Worm (Caenorhabditis elegans) whole organism, late embryonic: ENCODE measurements around the gene lgc-28.
"Not testable (repeated sequence)": the region's sequence is repeated elsewhere in the genome, so short reads cannot be mapped to it uniquely, and the experiment has no call there.

Experiments used
- F13H6.1 ChIP-seq: sonication (generic microtip); optimal IDR thresholded peaks from 2 replicates; lab custom pipeline; 2016; ENCODE audit warnings: missing genetic modification characterization, missing compliant biosample characterization
- K02D7.2 ChIP-seq: sonication (generic microtip); optimal IDR thresholded peaks from 2 replicates; lab custom pipeline; 2017; ENCODE audit warnings: mild to moderate bottlenecking, missing genetic modification characterization, missing compliant biosample characterization
- ahr-1 ChIP-seq: sonication (generic microtip); optimal IDR thresholded peaks from 2 replicates; lab custom pipeline; 2016; ENCODE audit warnings: missing genetic modification characterization, missing compliant biosample characterization
- ceh-14 ChIP-seq: sonication (generic microtip); optimal IDR thresholded peaks from 2 replicates; lab custom pipeline; 2016; ENCODE audit warnings: missing genotype, missing genetic modification characterization, missing compliant biosample characterization
- ceh-18 ChIP-seq: sonication (generic microtip); optimal IDR thresholded peaks from 2 replicates; lab custom pipeline; 2016; ENCODE audit warnings: missing genetic modification characterization, missing compliant biosample characterization
- ceh-2 ChIP-seq: sonication (generic microtip); optimal IDR thresholded peaks from 2 replicates; lab custom pipeline; 2016; ENCODE audit warnings: missing genotype, missing genetic modification characterization, missing compliant biosample characterization
- ceh-24 ChIP-seq: sonication (generic microtip); optimal IDR thresholded peaks from 2 replicates; lab custom pipeline; 2016; ENCODE audit warnings: mild to moderate bottlenecking, missing genetic modification characterization, missing compliant biosample characterization
- ceh-31 ChIP-seq: sonication (generic microtip); optimal IDR thresholded peaks from 2 replicates; lab custom pipeline; 2016; ENCODE audit warnings: missing genetic modification characterization, missing compliant biosample characterization
- ceh-34 ChIP-seq: sonication (generic microtip); optimal IDR thresholded peaks from 2 replicates; lab custom pipeline; 2016; ENCODE audit warnings: mild to moderate bottlenecking, missing genetic modification characterization, missing compliant biosample characterization
- ceh-45 ChIP-seq: fragments of 200-800 bp; sonication (Bioruptor generic); IDR thresholded peaks from 2 replicates; pipeline ENCODE4 v1.3.6; 2022; ENCODE audit warnings: missing genetic modification reagents, missing genetic modification characterization, missing compliant biosample characterization
- ceh-48 ChIP-seq: sonication (generic microtip); optimal IDR thresholded peaks from 2 replicates; lab custom pipeline; 2016; ENCODE audit warnings: missing genetic modification characterization, inconsistent platforms, missing compliant biosample characterization
- che-1 ChIP-seq: sonication (generic microtip); optimal IDR thresholded peaks from 2 replicates; lab custom pipeline; 2016; ENCODE audit warnings: mild to moderate bottlenecking, missing genetic modification characterization, missing compliant biosample characterization
- dmd-4 ChIP-seq: sonication (generic microtip); optimal IDR thresholded peaks from 2 replicates; lab custom pipeline; 2016; ENCODE audit warnings: borderline replicate concordance, missing genetic modification characterization, missing compliant biosample characterization
- dve-1 ChIP-seq: sonication (generic microtip); optimal IDR thresholded peaks from 2 replicates; lab custom pipeline; 2017; ENCODE audit warnings: antibody characterized with exemption, mild to moderate bottlenecking, missing genetic modification characterization, missing compliant biosample characterization
- elt-4 ChIP-seq: sonication (generic microtip); optimal IDR thresholded peaks from 2 replicates; lab custom pipeline; 2016; ENCODE audit warnings: missing genetic modification characterization, missing compliant biosample characterization
- eyg-1 ChIP-seq: sonication (generic microtip); optimal IDR thresholded peaks from 2 replicates; lab custom pipeline; 2016; ENCODE audit warnings: missing genotype, missing genetic modification characterization, missing compliant biosample characterization
- fkh-6 ChIP-seq: sonication (generic microtip); optimal IDR thresholded peaks from 2 replicates; lab custom pipeline; 2016; ENCODE audit warnings: missing genetic modification characterization, missing compliant biosample characterization
- hlh-13 ChIP-seq: fragments of 200-800 bp; sonication (Bioruptor generic); optimal IDR thresholded peaks from 2 replicates; lab custom pipeline; 2018; ENCODE audit warnings: mild to moderate bottlenecking, missing genetic modification characterization, missing compliant biosample characterization
- hlh-30 ChIP-seq: sonication (generic microtip); optimal IDR thresholded peaks from 2 replicates; lab custom pipeline; 2017; ENCODE audit warnings: antibody characterized with exemption, missing genetic modification characterization, missing compliant biosample characterization; ENCODE audit not compliant: insufficient read depth
- lim-6 ChIP-seq: sonication (generic microtip); optimal IDR thresholded peaks from 2 replicates; lab custom pipeline; 2016; ENCODE audit warnings: missing genetic modification characterization, missing compliant biosample characterization
- madf-2 ChIP-seq: sonication (generic microtip); optimal IDR thresholded peaks from 2 replicates; lab custom pipeline; 2017; ENCODE audit warnings: missing genetic modification characterization, missing compliant biosample characterization
- mec-3 ChIP-seq: sonication (generic microtip); optimal IDR thresholded peaks from 2 replicates; lab custom pipeline; 2016; ENCODE audit warnings: borderline replicate concordance, missing genetic modification characterization, missing compliant biosample characterization
- pat-9 ChIP-seq: fragments of 200-800 bp; sonication (Bioruptor generic); optimal IDR thresholded peaks from 2 replicates; lab custom pipeline; 2018; ENCODE audit warnings: mild to moderate bottlenecking, missing genetic modification characterization, moderate library complexity, missing compliant biosample characterization
- pax-1 ChIP-seq: fragments of 150-350 bp; optimal IDR thresholded peaks from 2 replicates; lab custom pipeline; 2014; ENCODE audit warnings: missing biosample characterization, missing genetic modification characterization
- pha-2 ChIP-seq: sonication (generic microtip); optimal IDR thresholded peaks from 2 replicates; lab custom pipeline; 2017; ENCODE audit warnings: mild to moderate bottlenecking, missing genetic modification characterization, missing compliant biosample characterization
- pha-4 ChIP-seq: fragments of 150-350 bp; optimal IDR thresholded peaks from 2 replicates; lab custom pipeline; 2018; ENCODE audit warnings: missing biosample characterization, missing genetic modification reagents, missing genetic modification characterization
- pros-1 ChIP-seq: fragments of 150-350 bp; optimal IDR thresholded peaks from 2 replicates; lab custom pipeline; 2014; ENCODE audit warnings: missing biosample characterization, missing genetic modification reagents, missing genetic modification characterization
- ref-2 ChIP-seq: sonication (generic microtip); optimal IDR thresholded peaks from 2 replicates; lab custom pipeline; 2016; ENCODE audit warnings: missing genetic modification characterization, missing compliant biosample characterization
- sdc-2 ChIP-seq: sonication (generic microtip); optimal IDR thresholded peaks from 2 replicates; lab custom pipeline; 2016; ENCODE audit warnings: missing genotype, missing genetic modification characterization, missing compliant biosample characterization
- sox-4 ChIP-seq: sonication (generic microtip); optimal IDR thresholded peaks from 2 replicates; lab custom pipeline; 2017; ENCODE audit warnings: mild to moderate bottlenecking, missing genetic modification characterization, inconsistent platforms, missing compliant biosample characterization
- tbx-2 ChIP-seq: sonication (generic microtip); optimal IDR thresholded peaks from 2 replicates; lab custom pipeline; 2016; ENCODE audit warnings: missing genetic modification characterization, missing compliant biosample characterization
- tbx-7 ChIP-seq: sonication (generic microtip); optimal IDR thresholded peaks from 2 replicates; lab custom pipeline; 2016; ENCODE audit warnings: missing genotype, missing genetic modification characterization, missing compliant biosample characterization
- ttx-3 ChIP-seq: sonication (generic microtip); optimal IDR thresholded peaks from 2 replicates; lab custom pipeline; 2016; ENCODE audit warnings: missing genetic modification reagents, missing genetic modification characterization, missing compliant biosample characterization
- unc-3 ChIP-seq, 2 experiments: fragments of 200-800 bp in 1 of 2; sonication (Bioruptor generic) in 1 of 2; sonication (generic microtip) in 1 of 2; conservative IDR thresholded peaks in 1 of 2; optimal IDR thresholded peaks in 1 of 2; 2 replicates each; pipeline versions ENCODE4 v1.3.6 to Lab custom; 2016 to 2022; ENCODE audit warnings: missing compliant biosample characterization in 2 of 2, missing genetic modification characterization in 2 of 2, missing genetic modification reagents in 1 of 2
- unc-42 ChIP-seq: sonication (generic microtip); optimal IDR thresholded peaks from 2 replicates; lab custom pipeline; 2016; ENCODE audit warnings: missing genotype, missing genetic modification characterization, missing compliant biosample characterization
- zip-5 ChIP-seq: sonication (generic microtip); optimal IDR thresholded peaks from 2 replicates; lab custom pipeline; 2016; ENCODE audit warnings: missing genetic modification characterization, missing compliant biosample characterization

lgc-28 gene

DNA sequence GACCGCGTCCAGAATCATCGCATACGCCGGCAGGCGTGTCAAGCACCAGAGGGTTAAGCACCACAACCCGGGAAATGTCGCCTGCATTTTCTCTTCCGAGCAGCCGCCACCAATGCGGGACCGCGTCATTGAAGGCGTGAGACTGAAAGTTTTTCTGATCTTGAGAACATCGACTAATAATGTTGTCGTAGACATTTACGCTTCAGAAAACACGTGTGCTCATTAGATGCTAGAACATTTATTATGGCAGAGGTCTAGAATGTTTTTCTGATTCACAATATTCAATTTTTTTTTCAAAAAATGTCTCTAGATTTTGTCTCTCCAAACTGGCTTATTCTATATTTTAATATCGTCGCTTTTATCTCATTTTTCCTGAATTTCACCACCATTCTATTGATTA is 31.7 kb downstream of the lgc-28 start, which contains the start of gene sri-47:
Gene sri-47 (plus strand): TSS at position 301 of the 400 bp plus-strand sequence.
- no peak for TF ChIP-seq pha-4 (tag; lab: Kevin White, UChicago)
- no peak for TF ChIP-seq ceh-45 (GFP tag; lab: Robert Waterston, UW)

DNA sequence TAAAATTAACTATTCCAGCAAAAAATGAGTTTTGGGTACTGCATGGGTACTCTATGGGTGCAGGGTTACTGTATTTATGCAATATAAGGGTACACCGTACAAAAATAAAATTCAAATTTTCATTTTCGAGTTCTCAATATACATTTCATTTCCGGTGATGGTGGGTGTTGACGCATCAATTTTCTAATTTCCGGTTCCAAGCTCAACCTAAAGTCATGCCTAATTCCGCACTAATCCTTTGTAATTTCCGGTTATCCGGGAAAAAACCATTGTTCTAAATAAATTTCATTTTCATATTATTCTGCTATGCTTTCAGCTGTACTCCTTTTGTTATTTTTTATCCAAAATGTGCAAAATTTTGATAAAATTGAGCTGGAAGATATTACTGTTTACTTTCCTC is 34.5 kb downstream of the lgc-28 start, which contains the start of gene gcy-21:
Gene gcy-21 (plus strand): TSS at position 301 of the 400 bp plus-strand sequence.
- TF ChIP-seq ceh-48 (tag; lab: Kevin White, UChicago) (no peak), F13H6.1 (tag; lab: Kevin White, UChicago) (no peak), pros-1 (tag; lab: Kevin White, UChicago) (no peak), unc-42 (tag; lab: Kevin White, UChicago) (no peak), fkh-6 (no peak), unc-3 (GFP tag; conservative IDR thresholded peaks at IDR 0.05; lab: Robert Waterston, UW) (no peak), unc-3 (tag; optimal IDR thresholded peaks at IDR 0.05; lab: Kevin White, UChicago) (no peak), K02D7.2 (tag; lab: Kevin White, UChicago) (no peak), ceh-2 (no peak), ceh-34 (tag; lab: Kevin White, UChicago) (no peak), ceh-18 (no peak), lim-6 (tag; lab: Kevin White, UChicago) (no peak), mec-3 (tag; lab: Kevin White, UChicago) (no peak), dmd-4 (tag; lab: Kevin White, UChicago) (no peak)

DNA sequence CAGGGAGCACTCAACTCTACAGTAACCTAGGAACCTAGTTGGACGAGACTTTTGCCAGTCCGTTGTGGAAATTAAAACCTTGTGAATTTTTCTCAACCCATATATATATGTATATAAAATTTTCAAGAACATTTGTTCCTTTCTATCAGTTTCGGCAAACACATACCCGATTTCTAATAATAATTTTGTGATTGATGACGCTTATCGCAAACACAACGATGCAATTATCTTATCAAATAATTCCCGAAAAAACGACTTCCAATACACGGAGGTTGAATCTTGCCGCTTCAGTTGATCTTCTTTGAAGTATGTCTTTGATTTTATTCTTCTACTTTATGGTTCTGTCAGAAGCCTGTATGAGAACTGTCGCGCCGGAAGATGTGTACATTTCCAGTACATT is 40.2 kb downstream of the lgc-28 start, which contains the start of gene F22E5.2:
Gene F22E5.2 (plus strand): TSS at position 301 of the 400 bp plus-strand sequence.
- TF ChIP-seq elt-4; zip-5 (tag; lab: Kevin White, UChicago); unc-3 (GFP tag; conservative IDR thresholded peaks at IDR 0.05; lab: Robert Waterston, UW); unc-3 (tag; optimal IDR thresholded peaks at IDR 0.05; lab: Kevin White, UChicago): not testable (repeated sequence)

DNA sequence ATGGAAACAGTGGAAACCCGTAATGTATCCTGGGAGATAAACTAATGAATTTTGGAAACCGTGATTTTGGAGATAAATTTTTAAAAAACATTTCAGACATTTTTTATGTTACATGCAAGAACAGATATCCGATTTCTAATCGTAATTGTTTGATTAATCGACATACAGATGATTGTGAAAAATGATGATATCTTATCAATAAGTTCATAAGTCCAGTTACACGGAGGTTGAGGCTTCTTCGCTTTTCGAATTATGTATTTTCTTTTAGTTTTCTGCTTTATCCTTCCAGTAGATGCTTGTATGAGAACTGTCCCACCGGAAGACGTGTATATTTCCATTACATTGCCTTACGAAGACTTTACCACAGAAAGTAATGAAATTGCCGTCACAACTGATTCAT is 40.7 kb downstream of the lgc-28 start, which contains the start of gene F22E5.22:
Gene F22E5.22 (plus strand): TSS at position 301 of the 400 bp plus-strand sequence.
- TF ChIP-seq hlh-30 (tag; lab: Kevin White, UChicago) (no peak), pax-1 (tag; lab: Kevin White, UChicago) (no peak), hlh-13 (GFP tag; lab: Kevin White, UChicago) (no peak), lim-6 (tag; lab: Kevin White, UChicago) (no peak), ceh-18 (no peak), eyg-1 (no peak), ref-2 (tag; lab: Kevin White, UChicago) (no peak), tbx-2 (tag; lab: Kevin White, UChicago) (no peak), dve-1 (no peak), tbx-7 (tag; lab: Kevin White, UChicago) (no peak), ahr-1 (tag; lab: Kevin White, UChicago) (no peak), pha-2 (no peak), ceh-24 (tag; lab: Kevin White, UChicago) (no peak), sdc-2 (no peak), madf-2 (tag; lab: Kevin White, UChicago) (no peak), pat-9 (tag; lab: Kevin White, UChicago) (no peak), ceh-31 (no peak), ttx-3 (tag; lab: Kevin White, UChicago) (no peak), che-1 (no peak)
- TF ChIP-seq, all 69 proteins: peak for 0

DNA sequence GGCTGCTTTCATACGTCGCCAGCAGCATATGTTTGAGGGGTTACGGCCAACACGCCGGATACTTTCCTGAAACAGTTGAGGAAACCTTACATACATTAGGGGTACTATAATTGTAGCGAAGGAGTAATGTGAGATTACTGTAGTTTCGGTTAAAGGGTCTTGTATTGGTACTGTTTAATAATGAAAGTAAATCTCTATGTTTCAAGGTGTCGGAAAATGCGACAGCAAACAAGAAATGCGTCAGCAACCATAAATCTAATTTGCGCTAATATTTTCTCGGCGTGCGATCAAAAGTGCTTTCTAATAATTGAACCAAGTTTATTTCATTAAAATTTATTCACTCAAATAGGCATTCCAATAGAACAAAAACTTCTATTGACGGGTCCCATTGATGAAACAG is 47.4 kb downstream of the lgc-28 start, which contains the start of gene sri-57:
Gene sri-57 (minus strand): TSS at position 101 of the 400 bp plus-strand sequence.
- not testable (repeated sequence) for TF ChIP-seq ceh-14; dmd-4 (tag; lab: Kevin White, UChicago); sox-4
